Worm (Caenorhabditis elegans): ENCODE measurements around the gene F38B6.6.

The F38B6.6 gene

DNA sequence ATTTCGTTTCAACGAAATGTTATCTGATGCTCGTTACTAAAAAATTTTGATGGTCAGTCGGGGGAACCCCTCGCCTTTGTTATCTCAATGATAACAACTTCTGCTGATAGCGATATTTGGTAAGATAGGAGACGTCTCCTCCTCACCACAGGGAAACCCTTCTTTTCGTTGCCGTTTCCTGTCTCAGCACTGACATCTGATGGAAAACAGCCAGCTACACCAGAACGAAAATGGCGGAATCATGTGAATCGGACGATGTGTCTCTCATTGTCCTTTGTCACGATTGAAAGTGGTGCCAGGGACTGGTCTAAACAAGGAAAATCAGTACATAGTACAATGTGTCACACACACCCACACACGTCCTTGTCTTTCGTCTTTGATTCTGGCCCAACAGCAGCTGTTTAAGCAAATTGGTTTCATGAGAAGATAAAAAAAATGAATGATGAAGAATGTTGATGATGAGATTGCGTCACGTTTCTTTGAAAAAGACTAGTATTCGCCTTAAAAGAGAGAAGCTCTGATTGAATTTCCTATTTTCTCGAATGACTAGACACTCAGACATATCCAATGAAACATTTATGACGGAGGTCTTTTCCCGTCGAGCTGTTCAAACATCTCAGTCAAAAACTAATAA is 46.6 kb upstream of the F38B6.6 start:
- TF ChIP-seq mab-5 (tag; optimal IDR thresholded peaks at IDR 0.05), result no peak
- no peak for TF ChIP-seq peb-1 (tag; optimal IDR thresholded peaks at IDR 0.05)
- peak; percentile 17 for TF ChIP-seq ama-1 (optimal IDR thresholded peaks at IDR 0.05)
- TF ChIP-seq unc-55 (GFP tag; optimal IDR thresholded peaks at IDR 0.05), result no peak
- TF ChIP-seq ZK546.5 (tag; optimal IDR thresholded peaks at IDR 0.05), result no peak
- TF ChIP-seq mbf-1 (tag; optimal IDR thresholded peaks at IDR 0.05), result no peak
- peak; percentile 84 for TF ChIP-seq egl-27 (tag; optimal IDR thresholded peaks at IDR 0.05)
- peak in 1 of 2 experiments; percentile 63 for TF ChIP-seq lsy-2 (tag; optimal IDR thresholded peaks at IDR 0.05)
- no peak for TF ChIP-seq alr-1 (tag; optimal IDR thresholded peaks at IDR 0.05)
- peak; percentile 93 for TF ChIP-seq sma-9 (GFP tag; optimal IDR thresholded peaks at IDR 0.05)
- no peak for TF ChIP-seq sma-9 (tag; optimal IDR thresholded peaks at IDR 0.05)
- peak; percentile 88 for TF ChIP-seq nhr-129 (tag; optimal IDR thresholded peaks at IDR 0.05)
- peak; percentile 14 for TF ChIP-seq elt-3 (tag; optimal IDR thresholded peaks at IDR 0.05)
- TF ChIP-seq nhr-12 (tag; optimal IDR thresholded peaks at IDR 0.05), result no peak
- TF ChIP-seq blmp-1 (tag; optimal IDR thresholded peaks at IDR 0.05; ENCODE audit: insufficient read depth), result peak; percentile 84
- TF ChIP-seq aly-2 (tag; optimal IDR thresholded peaks at IDR 0.05), result no peak
- TF ChIP-seq zag-1 (tag; optimal IDR thresholded peaks at IDR 0.05), result no peak
- TF ChIP-seq nhr-25 (tag; optimal IDR thresholded peaks at IDR 0.05), result peak; percentile 97
- no peak for TF ChIP-seq ceh-16 (tag; optimal IDR thresholded peaks at IDR 0.05)
- no peak for TF ChIP-seq lin-13 (GFP tag; optimal IDR thresholded peaks at IDR 0.05)
- no peak for TF ChIP-seq ceh-82 (tag; optimal IDR thresholded peaks at IDR 0.05)
- TF ChIP-seq gmeb-1 (tag; optimal IDR thresholded peaks at IDR 0.05), result peak; percentile 66
- TF ChIP-seq sem-4 (tag; optimal IDR thresholded peaks at IDR 0.05), result peak; percentile 32
- TF ChIP-seq R02D3.7 (tag; optimal IDR thresholded peaks at IDR 0.05), result no peak
- TF ChIP-seq sma-3 (GFP tag; optimal IDR thresholded peaks at IDR 0.05), result peak; percentile 91
- TF ChIP-seq lin-11 (tag; optimal IDR thresholded peaks at IDR 0.05), result no peak
- TF ChIP-seq fos-1 (tag; optimal IDR thresholded peaks at IDR 0.05), result peak; percentile 61
- TF ChIP-seq nhr-23 (tag; optimal IDR thresholded peaks at IDR 0.05), result no peak
- TF ChIP-seq nhr-11 (tag; optimal IDR thresholded peaks at IDR 0.05), result no peak
- peak; percentile 76 for TF ChIP-seq nhr-6 (tag; optimal IDR thresholded peaks at IDR 0.05)
- TF ChIP-seq lin-39 (tag; optimal IDR thresholded peaks at IDR 0.05), result no peak
- TF ChIP-seq C34F6.9 (tag; optimal IDR thresholded peaks at IDR 0.05), result peak; percentile 42
- TF ChIP-seq nhr-10 (tag; optimal IDR thresholded peaks at IDR 0.05), result no peak
- no peak for TF ChIP-seq nhr-77 (tag; optimal IDR thresholded peaks at IDR 0.05)
- TF ChIP-seq dmd-4 (tag; optimal IDR thresholded peaks at IDR 0.05), result peak; percentile 21
- peak; percentile 68 for TF ChIP-seq F13H6.1 (tag; optimal IDR thresholded peaks at IDR 0.05)
- no peak for TF ChIP-seq ztf-1 (GFP tag; conservative IDR thresholded peaks at IDR 0.05)
- no peak for TF ChIP-seq elt-1 (tag; optimal IDR thresholded peaks at IDR 0.05)
- peak; percentile 96 for TF ChIP-seq nhr-21 (tag; optimal IDR thresholded peaks at IDR 0.05)
- no peak for TF ChIP-seq nhr-237 (tag; optimal IDR thresholded peaks at IDR 0.05)
- peak; percentile 19 for TF ChIP-seq ztf-4 (tag; optimal IDR thresholded peaks at IDR 0.05)
- peak; percentile 80 to 84 for TF ChIP-seq mdl-1 (tag; optimal IDR thresholded peaks at IDR 0.05)
- no peak for TF ChIP-seq skn-1 (tag; optimal IDR thresholded peaks at IDR 0.05)
- no peak for TF ChIP-seq unc-39 (tag; optimal IDR thresholded peaks at IDR 0.05)
- no peak for TF ChIP-seq ztf-11 (tag; optimal IDR thresholded peaks at IDR 0.05)
- TF ChIP-seq snpc-4 (tag; optimal IDR thresholded peaks at IDR 0.05), result no peak
- TF ChIP-seq unc-62 (GFP tag; optimal IDR thresholded peaks at IDR 0.05), result no peak
- TF ChIP-seq crh-2 (tag; optimal IDR thresholded peaks at IDR 0.05), result peak; percentile 66
- peak; percentile 66 for TF ChIP-seq Y55F3AM.14 (GFP tag; optimal IDR thresholded peaks at IDR 0.05)
